Fruit fly (Drosophila melanogaster) ovary, adult (tissue): ENCODE measurements around the gene CG15747.
A peak's percentile ranks its signal among the peaks of the same experiment; 100 is the strongest.

Source experiments
- CG17801 ChIP-seq: fragments of 200-800 bp; optimal IDR thresholded peaks from 2 replicates; lab custom pipeline; 2019; ENCODE audit warnings: missing biosample characterization, mild to moderate bottlenecking, missing genetic modification characterization, moderate library complexity; ENCODE audit not compliant: partially characterized antibody

The CG15747 gene

dm6 chrX:13338113-13338512 lies at the start of gene CG15747:
Gene CG15747 (plus strand): TSS chrX:13338318.
- TF ChIP-seq CG17801 (GFP tag; lab: Kevin White, UChicago), result no peak

dm6 chrX:13296405-13297183 lies 41.5 kb upstream of the CG15747 start, which contains the start of gene CG1622:
Gene CG1622 (plus strand): TSS chrX:13297082.
- TF ChIP-seq CG17801 (GFP tag; lab: Kevin White, UChicago), result no peak

dm6 chrX:13300835-13301502 lies 37.1 kb upstream of the CG15747 start:
- no peak for TF ChIP-seq CG17801 (GFP tag; lab: Kevin White, UChicago)

dm6 chrX:13302315-13302614 lies 35.9 kb upstream of the CG15747 start, which contains the start of gene CG1764:
Gene CG1764 (minus strand): TSS chrX:13302415.
- TF ChIP-seq CG17801 (GFP tag; lab: Kevin White, UChicago), result no peak

- peak; percentile 54 for TF ChIP-seq CG17801 (GFP tag; lab: Kevin White, UChicago)
Measured at dm6 chrX:13302615-13303526, 35.2 kb upstream of the CG15747 start.

- peak; percentile 2 for TF ChIP-seq CG17801 (GFP tag; lab: Kevin White, UChicago)
Measured at dm6 chrX:13303527-13303655, 34.7 kb upstream of the CG15747 start, which contains the start of gene IP3K2. Gene IP3K2 (plus strand): TSS chrX:13303633.

- no peak for TF ChIP-seq CG17801 (GFP tag; lab: Kevin White, UChicago)
Measured at dm6 chrX:13303656-13304647, 34.2 kb upstream of the CG15747 start.

- TF ChIP-seq CG17801 (GFP tag; lab: Kevin White, UChicago), result peak; percentile 51
Measured at dm6 chrX:13305323-13305722, 32.8 kb upstream of the CG15747 start.

dm6 chrX:13307189-13307588 lies 30.9 kb upstream of the CG15747 start:
- no peak for TF ChIP-seq CG17801 (GFP tag; lab: Kevin White, UChicago)

- TF ChIP-seq CG17801 (GFP tag; lab: Kevin White, UChicago), result no peak
Measured at dm6 chrX:13310764-13311163, 27.4 kb upstream of the CG15747 start.

- TF ChIP-seq CG17801 (GFP tag; lab: Kevin White, UChicago), result no peak
Measured at dm6 chrX:13312200-13312599, 25.9 kb upstream of the CG15747 start.

dm6 chrX:13313133-13313532 lies 25.0 kb upstream of the CG15747 start:
- TF ChIP-seq CG17801 (GFP tag; lab: Kevin White, UChicago), result no peak

- no peak for TF ChIP-seq CG17801 (GFP tag; lab: Kevin White, UChicago)
Measured at dm6 chrX:13314323-13314722, 23.8 kb upstream of the CG15747 start.

dm6 chrX:13314789-13315462 lies 23.2 kb upstream of the CG15747 start:
- no peak for TF ChIP-seq CG17801 (GFP tag; lab: Kevin White, UChicago)
